Fruit fly (Drosophila melanogaster) whole organism, embryonic: ENCODE results near the gene CG11294.

Experiments used
- Antp ChIP-seq: fragments of 200-800 bp; sonication (Bioruptor generic); optimal IDR thresholded peaks from 3 replicates; lab custom pipeline; 2016; ENCODE audit warnings: missing biosample characterization, missing genetic modification characterization
- Atf6 ChIP-seq: fragments of 200-800 bp; sonication (Bioruptor generic); IDR thresholded peaks from 2 replicates; pipeline ENCODE4 v1.3.6; 2022; ENCODE audit warnings: missing biosample characterization, missing genetic modification characterization
- CG10274 ChIP-seq: fragments of 200-800 bp; sonication (Bioruptor generic); optimal IDR thresholded peaks from 3 replicates; lab custom pipeline; 2017; ENCODE audit warnings: missing biosample characterization, mild to moderate bottlenecking, missing genetic modification characterization
- CG11695 ChIP-seq: fragments of 200-800 bp; sonication (Bioruptor generic); IDR thresholded peaks from 3 replicates; pipeline ENCODE4 v1.3.6; 2022; ENCODE audit warnings: missing biosample characterization, missing genetic modification characterization
- CG11696 ChIP-seq: fragments of 200-800 bp; sonication (Bioruptor generic); IDR thresholded peaks from 2 replicates; pipeline ENCODE4 v1.3.6; 2022; ENCODE audit warnings: missing biosample characterization, missing genetic modification characterization
- CG13296 ChIP-seq: fragments of 200-800 bp; sonication (Bioruptor generic); optimal IDR thresholded peaks from 3 replicates; lab custom pipeline; 2018; ENCODE audit warnings: missing biosample characterization, mild to moderate bottlenecking, missing genetic modification characterization
- CG13624 ChIP-seq: fragments of 200-800 bp; sonication (Bioruptor generic); optimal IDR thresholded peaks from 2 replicates; lab custom pipeline; 2016; ENCODE audit warnings: missing biosample characterization, missing genetic modification characterization
- CG13894 ChIP-seq: fragments of 200-800 bp; sonication (Bioruptor generic); optimal IDR thresholded peaks from 3 replicates; lab custom pipeline; 2018; ENCODE audit warnings: missing biosample characterization, mild to moderate bottlenecking, missing genetic modification characterization, moderate library complexity
- CG14441 ChIP-seq: fragments of 200-800 bp; sonication (Bioruptor generic); IDR thresholded peaks from 2 replicates; pipeline ENCODE4 v1.3.6; 2022; ENCODE audit warnings: missing biosample characterization, missing genetic modification characterization
- CG15514 ChIP-seq: fragments of 200-800 bp; sonication (Bioruptor generic); optimal IDR thresholded peaks from 3 replicates; lab custom pipeline; 2017; ENCODE audit warnings: missing biosample characterization, missing genetic modification characterization, mild to moderate bottlenecking, moderate library complexity, missing genetic modification reagents
- CG17385 ChIP-seq: fragments of 200-800 bp; sonication (Bioruptor generic); optimal IDR thresholded peaks from 3 replicates; lab custom pipeline; 2018; ENCODE audit warnings: missing biosample characterization, mild to moderate bottlenecking, missing genetic modification characterization
- CG17568 ChIP-seq: fragments of 200-800 bp; sonication (Bioruptor generic); optimal IDR thresholded peaks from 2 replicates; lab custom pipeline; 2018; ENCODE audit warnings: missing biosample characterization, mild to moderate bottlenecking, missing genetic modification characterization, moderate library complexity
- CG2678 ChIP-seq: fragments of 200-800 bp; sonication (Bioruptor generic); optimal IDR thresholded peaks from 3 replicates; lab custom pipeline; 2019; ENCODE audit warnings: missing biosample characterization, mild to moderate bottlenecking, missing genetic modification characterization, moderate library complexity
- CG31441 ChIP-seq: fragments of 200-800 bp; sonication (Bioruptor generic); IDR thresholded peaks from 2 replicates; pipeline ENCODE4 v1.3.6; 2022; ENCODE audit warnings: missing biosample characterization, missing genetic modification characterization
- CG34376 ChIP-seq: fragments of 200-800 bp; sonication (Bioruptor generic); optimal IDR thresholded peaks from 2 replicates; lab custom pipeline; 2018; ENCODE audit warnings: missing biosample characterization, mild to moderate bottlenecking, missing genetic modification characterization
- CG5953 ChIP-seq: fragments of 200-800 bp; sonication (Bioruptor generic); IDR thresholded peaks from 2 replicates; pipeline ENCODE4 v1.3.6; 2022; ENCODE audit warnings: missing biosample characterization, missing genetic modification characterization
- CG6272 ChIP-seq: fragments of 200-800 bp; sonication (Bioruptor generic); IDR thresholded peaks from 2 replicates; pipeline ENCODE4 v1.3.6; 2022; ENCODE audit warnings: missing biosample characterization, missing genetic modification characterization
- CTCF ChIP-seq: fragments of 200-800 bp; sonication (Bioruptor generic); optimal IDR thresholded peaks from 2 replicates; lab custom pipeline; 2017; ENCODE audit warnings: missing biosample characterization, mild to moderate bottlenecking, missing genetic modification characterization, moderate library complexity
- CrebB ChIP-seq: fragments of 200-800 bp; sonication (Bioruptor generic); optimal IDR thresholded peaks from 3 replicates; lab custom pipeline; 2018; ENCODE audit warnings: missing biosample characterization, mild to moderate bottlenecking, missing genetic modification characterization
- D19A ChIP-seq: fragments of 200-800 bp; optimal IDR thresholded peaks from 3 replicates; lab custom pipeline; 2019; ENCODE audit warnings: missing biosample characterization, mild to moderate bottlenecking, missing genetic modification characterization, moderate library complexity
- Deaf1 ChIP-seq: fragments of 200-800 bp; optimal IDR thresholded peaks from 3 replicates; lab custom pipeline; 2019; ENCODE audit warnings: missing biosample characterization, mild to moderate bottlenecking, missing genetic modification characterization, moderate library complexity
- E2f2 ChIP-seq: fragments of 200-800 bp; sonication (Bioruptor generic); IDR thresholded peaks from 2 replicates; pipeline ENCODE4 v1.3.6; 2022; ENCODE audit warnings: missing biosample characterization, missing genetic modification characterization
- HmgD ChIP-seq: fragments of 200-800 bp; sonication (Bioruptor generic); optimal IDR thresholded peaks from 3 replicates; lab custom pipeline; 2016; ENCODE audit warnings: missing biosample characterization, missing genetic modification characterization
- Mrtf ChIP-seq: fragments of 200-800 bp; sonication (Bioruptor generic); IDR thresholded peaks from 3 replicates; pipeline ENCODE4 v1.3.6; 2022; ENCODE audit warnings: missing biosample characterization, missing genetic modification characterization
- Myb ChIP-seq: fragments of 200-800 bp; sonication (Bioruptor generic); optimal IDR thresholded peaks from 2 replicates; lab custom pipeline; 2016; ENCODE audit warnings: missing biosample characterization, missing genetic modification characterization
- Nf-YB ChIP-seq: fragments of 200-800 bp; sonication (Bioruptor generic); optimal IDR thresholded peaks from 3 replicates; lab custom pipeline; 2019; ENCODE audit warnings: missing biosample characterization, mild to moderate bottlenecking, missing genetic modification characterization, moderate library complexity
- Nf-YC ChIP-seq: fragments of 200-800 bp; optimal IDR thresholded peaks from 3 replicates; lab custom pipeline; 2019; ENCODE audit warnings: missing biosample characterization, mild to moderate bottlenecking, missing genetic modification characterization, moderate library complexity
- Rfx ChIP-seq: fragments of 200-800 bp; sonication (Bioruptor generic); IDR thresholded peaks from 2 replicates; pipeline ENCODE4 v1.3.6; 2022; ENCODE audit warnings: missing biosample characterization, missing genetic modification characterization
- Taf1 ChIP-seq: fragments of 200-800 bp; sonication (Bioruptor generic); IDR thresholded peaks from 2 replicates; pipeline ENCODE4 v1.3.6; 2022; ENCODE audit warnings: missing biosample characterization, missing genetic modification characterization
- Trl ChIP-seq, 3 experiments: fragments of >200 bp in 2 of 3; fragments of 200-800 bp in 1 of 3; sonication (Bioruptor generic) in 1 of 3; optimal IDR thresholded peaks; 2 replicates in 1 of 3; 3 replicates in 2 of 3; lab custom pipeline; 2016 to 2017; ENCODE audit warnings: missing biosample characterization in 1 of 3, missing genetic modification characterization in 1 of 3
- bigmax ChIP-seq: fragments of 200-800 bp; sonication (Bioruptor generic); optimal IDR thresholded peaks from 2 replicates; lab custom pipeline; 2018; ENCODE audit warnings: missing biosample characterization, mild to moderate bottlenecking, missing genetic modification characterization
- cg ChIP-seq: fragments of 200-800 bp; sonication (Bioruptor generic); optimal IDR thresholded peaks from 3 replicates; lab custom pipeline; 2019; ENCODE audit warnings: missing biosample characterization, mild to moderate bottlenecking, missing genetic modification characterization, moderate library complexity
- chinmo ChIP-seq: fragments of 200-800 bp; sonication (Bioruptor generic); IDR thresholded peaks from 4 replicates; pipeline ENCODE4 v1.3.6; 2022; ENCODE audit warnings: missing biosample characterization, missing genetic modification characterization; ENCODE audit not compliant: partially characterized antibody
- chn ChIP-seq: fragments of 200-800 bp; sonication (Bioruptor generic); optimal IDR thresholded peaks from 2 replicates; lab custom pipeline; 2016; ENCODE audit warnings: missing biosample characterization, missing genetic modification characterization
- dan ChIP-seq: fragments of 200-800 bp; sonication (Bioruptor generic); IDR thresholded peaks from 2 replicates; pipeline ENCODE4 v1.3.6; 2022; ENCODE audit warnings: missing biosample characterization, missing genetic modification characterization
- exex ChIP-seq: fragments of 200-800 bp; sonication (Bioruptor generic); optimal IDR thresholded peaks from 4 replicates; lab custom pipeline; 2018; ENCODE audit warnings: missing biosample characterization, mild to moderate bottlenecking, missing genetic modification characterization, moderate library complexity
- fu2 ChIP-seq: fragments of 200-800 bp; sonication (Bioruptor generic); optimal IDR thresholded peaks from 2 replicates; lab custom pipeline; 2016; ENCODE audit warnings: missing biosample characterization, missing genetic modification characterization
- grn ChIP-seq: fragments of 200-800 bp; sonication (Bioruptor generic); optimal IDR thresholded peaks from 3 replicates; lab custom pipeline; 2017; ENCODE audit warnings: missing biosample characterization, missing genetic modification characterization
- gro ChIP-seq: fragments of 200-800 bp; sonication (Bioruptor generic); optimal IDR thresholded peaks from 2 replicates; lab custom pipeline; 2016; ENCODE audit warnings: missing biosample characterization, missing genetic modification characterization
- klu ChIP-seq: fragments of 200-800 bp; sonication (Bioruptor generic); IDR thresholded peaks from 2 replicates; pipeline ENCODE4 v1.3.6; 2022; ENCODE audit warnings: missing biosample characterization, missing genetic modification characterization
- lab ChIP-seq: fragments of 200-800 bp; sonication (Bioruptor generic); optimal IDR thresholded peaks from 3 replicates; lab custom pipeline; 2017; ENCODE audit warnings: missing biosample characterization, missing genetic modification characterization, mild to moderate bottlenecking, moderate library complexity, missing genetic modification reagents
- mirr ChIP-seq: fragments of 200-800 bp; sonication (Bioruptor generic); optimal IDR thresholded peaks from 3 replicates; lab custom pipeline; 2018; ENCODE audit warnings: missing biosample characterization, mild to moderate bottlenecking, missing genetic modification characterization
- salm ChIP-seq: fragments of 200-800 bp; sonication (Bioruptor generic); optimal IDR thresholded peaks from 2 replicates; lab custom pipeline; 2018; ENCODE audit warnings: missing biosample characterization, mild to moderate bottlenecking, missing genetic modification characterization
- sd ChIP-seq: fragments of 200-800 bp; sonication (Bioruptor generic); optimal IDR thresholded peaks from 3 replicates; lab custom pipeline; 2018; ENCODE audit warnings: missing biosample characterization, mild to moderate bottlenecking, missing genetic modification characterization, moderate library complexity
- sens ChIP-seq: fragments of 200-800 bp; sonication (Bioruptor generic); peaks from one replicate; lab custom pipeline; 2016; ENCODE audit warnings: missing biosample characterization, missing genetic modification characterization
- sqz ChIP-seq: fragments of 200-800 bp; sonication (Bioruptor generic); optimal IDR thresholded peaks from 3 replicates; lab custom pipeline; 2018; ENCODE audit warnings: missing biosample characterization, mild to moderate bottlenecking, missing genetic modification characterization
- sug ChIP-seq: fragments of 200-800 bp; optimal IDR thresholded peaks from 2 replicates; lab custom pipeline; 2019; ENCODE audit warnings: missing biosample characterization, mild to moderate bottlenecking, missing genetic modification characterization, moderate library complexity
- tup ChIP-seq: fragments of 200-800 bp; sonication (Bioruptor generic); optimal IDR thresholded peaks from 2 replicates; lab custom pipeline; 2016; ENCODE audit warnings: missing biosample characterization, mild to moderate bottlenecking, missing genetic modification characterization, moderate library complexity
- unpg ChIP-seq: fragments of 200-800 bp; sonication (Bioruptor generic); optimal IDR thresholded peaks from 3 replicates; lab custom pipeline; 2018; ENCODE audit warnings: missing biosample characterization, mild to moderate bottlenecking, missing genetic modification characterization, moderate library complexity

Gene CG11294

dm6 chrX:8690003-8690402 is 3.4 kb downstream of the CG11294 start, which contains the start of the genes Ppt1 and Ogg1 (continued):
- TF ChIP-seq dan (GFP tag; lab: Robert Waterston, UW): no peak
- TF ChIP-seq Mrtf: peak; percentile 23; the same call in 1 of the 3 replicates
- peak; percentile 39 for TF ChIP-seq Myb
- TF ChIP-seq tup: no peak
- peak; percentile 62 for TF ChIP-seq CG13624 (GFP tag; lab: Kevin White, UChicago)
- 0 out of 2 replicates have a peak, but pooled peaks have one; percentile 34 for TF ChIP-seq CG31441 (GFP tag; lab: Robert Waterston, UW)
- 0 out of 3 replicates have a peak, but pooled peaks have one; percentile 18 for TF ChIP-seq CG11695 (GFP tag; lab: Robert Waterston, UW)
- TF ChIP-seq fu2: peak; percentile 45
- no peak for TF ChIP-seq CG11696 (GFP tag; lab: Robert Waterston, UW)
- peak; percentile 39; the same call in 1 of the 2 replicates for TF ChIP-seq CG14441
- peak; percentile 41; the same call in 1 of the 2 replicates for TF ChIP-seq E2f2 (GFP tag; lab: Robert Waterston, UW)

dm6 chrX:8685394-8685793 is 8.0 kb downstream of the CG11294 start:
- TF ChIP-seq lab (peak; percentile 16), CG2678 (tag; lab: Kevin White, UChicago) (peak; percentile 28), CG17568 (GFP tag; lab: Kevin White, UChicago) (peak; percentile 16), chn (GFP tag; lab: Kevin White, UChicago) (no peak), Nf-YC (peak; percentile 73), salm (peak; percentile 33), CG13894 (tag; lab: Kevin White, UChicago) (peak; percentile 12), CG13296 (GFP tag; lab: Kevin White, UChicago) (peak; percentile 18), sug (tag; lab: Kevin White, UChicago) (peak; percentile 41), Atf6 (GFP tag; lab: Robert Waterston, UW) (0 out of 2 replicates have a peak, but pooled peaks have one; percentile 9), Deaf1 (tag; lab: Kevin White, UChicago) (peak; percentile 7), cg (GFP tag; lab: Kevin White, UChicago) (no peak), CG34376 (peak; percentile 57), Taf1 (GFP tag; lab: Robert Waterston, UW) (no peak), unpg (GFP tag; lab: Kevin White, UChicago) (peak; percentile 7), Antp (no peak), CrebB (tag; lab: Kevin White, UChicago) (peak; percentile 21), CG15514 (GFP tag; lab: Kevin White, UChicago) (peak; percentile 25), exex (tag; lab: Kevin White, UChicago) (peak; percentile 99), mirr (GFP tag; lab: Kevin White, UChicago) (no peak), Nf-YB (GFP tag; lab: Kevin White, UChicago) (peak; percentile 75), chinmo (0 out of 4 replicates have a peak, but pooled peaks have one; percentile 51), sens (GFP tag; lab: Kevin White, UChicago) (peak; percentile 19), sd (peak; percentile 66)

dm6 chrX:8681822-8682632 is 11.4 kb downstream of the CG11294 start:
- peak; percentile 62 for TF ChIP-seq sqz (GFP tag; lab: Kevin White, UChicago)
- TF ChIP-seq CG6272: no peak
- peak; percentile 1 for TF ChIP-seq grn (GFP tag; lab: Kevin White, UChicago)
- peak; percentile 36; the same call in 1 of the 2 replicates for TF ChIP-seq Rfx (GFP tag; lab: Robert Waterston, UW)
- TF ChIP-seq HmgD (GFP tag; lab: Kevin White, UChicago): no peak
- TF ChIP-seq CG10274 (GFP tag; lab: Kevin White, UChicago): peak; percentile 8
- TF ChIP-seq CG5953 (GFP tag; lab: Robert Waterston, UW): no peak
- TF ChIP-seq CG17385 (GFP tag; lab: Kevin White, UChicago): peak; percentile 51
- TF ChIP-seq CTCF (GFP tag; lab: Kevin White, UChicago): peak; percentile 87
- TF ChIP-seq bigmax: no peak
- no peak for TF ChIP-seq klu (GFP tag; lab: Robert Waterston, UW)
- peak; percentile 50 to 79 for TF ChIP-seq Trl (optimal IDR thresholded peaks at IDR 0.05; lab: Kevin White, UChicago)
- TF ChIP-seq Trl (GFP tag; optimal IDR thresholded peaks at IDR 0.05; lab: Kevin White, UChicago): no peak
- peak; percentile 44 for TF ChIP-seq D19A (tag; lab: Kevin White, UChicago)
- TF ChIP-seq gro: peak; percentile 9
